Worm (Caenorhabditis elegans) whole organism, L2 larva: ENCODE results near the gene iars-1.
A peak's percentile ranks its signal among the peaks of the same experiment; 100 is the strongest.

ENCODE experiments used
- C34F6.9 ChIP-seq: fragments of 150-350 bp; optimal IDR thresholded peaks from 2 replicates; lab custom pipeline; 2014; ENCODE audit warnings: missing biosample characterization, missing genetic modification characterization
- R02D3.7 ChIP-seq: fragments of 150-350 bp; optimal IDR thresholded peaks from 2 replicates; lab custom pipeline; 2014; ENCODE audit warnings: missing biosample characterization, missing genetic modification characterization
- Y55F3AM.14 ChIP-seq: fragments of 200-800 bp; sonication (Bioruptor generic); optimal IDR thresholded peaks from 2 replicates; lab custom pipeline; 2018; ENCODE audit warnings: mild to moderate bottlenecking, missing genetic modification characterization, missing compliant biosample characterization
- ZK546.5 ChIP-seq: sonication (generic microtip); optimal IDR thresholded peaks from 2 replicates; lab custom pipeline; 2017; ENCODE audit warnings: missing biosample characterization, missing genetic modification characterization
- alr-1 ChIP-seq: fragments of 150-350 bp; optimal IDR thresholded peaks from 2 replicates; lab custom pipeline; 2014; ENCODE audit warnings: missing biosample characterization, missing genetic modification characterization
- aly-2 ChIP-seq: fragments of 150-350 bp; optimal IDR thresholded peaks from 2 replicates; lab custom pipeline; 2014; ENCODE audit warnings: missing biosample characterization, missing genetic modification characterization
- ama-1 ChIP-seq: fragments of 150-350 bp; optimal IDR thresholded peaks from 2 replicates; lab custom pipeline; 2018; ENCODE audit warnings: inconsistent platforms
- blmp-1 ChIP-seq: sonication (generic microtip); optimal IDR thresholded peaks from 2 replicates; lab custom pipeline; 2017; ENCODE audit warnings: missing genetic modification characterization, mild to moderate bottlenecking, missing compliant biosample characterization, antibody characterized with exemption, moderate library complexity; ENCODE audit not compliant: insufficient read depth
- ceh-82 ChIP-seq: fragments of 150-350 bp; optimal IDR thresholded peaks from 2 replicates; lab custom pipeline; 2014; ENCODE audit warnings: missing biosample characterization, missing genetic modification characterization
- crh-2 ChIP-seq: sonication (generic microtip); optimal IDR thresholded peaks from 2 replicates; lab custom pipeline; 2017; ENCODE audit warnings: missing biosample characterization, missing genetic modification characterization
- dmd-4 ChIP-seq: sonication (generic microtip); optimal IDR thresholded peaks from 2 replicates; lab custom pipeline; 2017; ENCODE audit warnings: missing biosample characterization, missing genetic modification characterization
- egl-27 ChIP-seq: sonication (generic microtip); optimal IDR thresholded peaks from 3 replicates; lab custom pipeline; 2017; ENCODE audit warnings: missing biosample characterization, missing genetic modification reagents, missing genetic modification characterization
- elt-1 ChIP-seq: fragments of 150-350 bp; optimal IDR thresholded peaks from 2 replicates; lab custom pipeline; 2014; ENCODE audit warnings: missing biosample characterization, missing genetic modification characterization
- elt-3 ChIP-seq: sonication (generic microtip); optimal IDR thresholded peaks from 2 replicates; lab custom pipeline; 2017; ENCODE audit warnings: missing biosample characterization, missing genetic modification characterization
- fos-1 ChIP-seq: fragments of 150-350 bp; optimal IDR thresholded peaks from 2 replicates; lab custom pipeline; 2014; ENCODE audit warnings: missing biosample characterization, missing genetic modification characterization
- lin-11 ChIP-seq: fragments of 150-350 bp; sonication (generic microtip); optimal IDR thresholded peaks from 2 replicates; lab custom pipeline; 2014; ENCODE audit warnings: missing biosample characterization, missing genetic modification characterization, inconsistent platforms, mixed read lengths
- lin-13 ChIP-seq: fragments of 150-350 bp; optimal IDR thresholded peaks from 2 replicates; lab custom pipeline; 2014; ENCODE audit warnings: missing biosample characterization, missing genetic modification reagents, missing genetic modification characterization
- lin-39 ChIP-seq: fragments of 150-350 bp; optimal IDR thresholded peaks from 2 replicates; lab custom pipeline; 2014; ENCODE audit warnings: missing biosample characterization, missing genetic modification reagents, missing genetic modification characterization
- lsy-2 ChIP-seq, 2 experiments: fragments of 150-350 bp in 1 of 2; sonication (generic microtip) in 1 of 2; optimal IDR thresholded peaks; 2 replicates each; lab custom pipeline; 2014 to 2017; ENCODE audit warnings: missing biosample characterization in 2 of 2, missing genetic modification characterization in 2 of 2
- mab-5 ChIP-seq: fragments of 150-350 bp; optimal IDR thresholded peaks from 2 replicates; lab custom pipeline; 2014; ENCODE audit warnings: missing biosample characterization, missing genetic modification characterization
- mbf-1 ChIP-seq: sonication (generic microtip); optimal IDR thresholded peaks from 2 replicates; lab custom pipeline; 2017; ENCODE audit warnings: missing biosample characterization, missing genetic modification characterization
- mdl-1 ChIP-seq, 2 experiments: fragments of 150-350 bp in 1 of 2; sonication (generic microtip) in 1 of 2; optimal IDR thresholded peaks; 2 replicates each; lab custom pipeline; 2017; ENCODE audit warnings: missing biosample characterization in 2 of 2, missing genetic modification characterization in 2 of 2
- nhr-10 ChIP-seq: sonication (generic microtip); optimal IDR thresholded peaks from 2 replicates; lab custom pipeline; 2017; ENCODE audit warnings: missing biosample characterization, missing genetic modification characterization
- nhr-11 ChIP-seq: fragments of 150-350 bp; optimal IDR thresholded peaks from 2 replicates; lab custom pipeline; 2014; ENCODE audit warnings: missing biosample characterization, missing genetic modification characterization
- nhr-12 ChIP-seq: fragments of 150-350 bp; optimal IDR thresholded peaks from 2 replicates; lab custom pipeline; 2014; ENCODE audit warnings: missing biosample characterization, missing genetic modification characterization
- nhr-129 ChIP-seq: fragments of 150-350 bp; optimal IDR thresholded peaks from 2 replicates; lab custom pipeline; 2014; ENCODE audit warnings: missing biosample characterization, missing genetic modification characterization
- nhr-21 ChIP-seq: fragments of 150-350 bp; optimal IDR thresholded peaks from 2 replicates; lab custom pipeline; 2014; ENCODE audit warnings: missing biosample characterization, missing genetic modification characterization
- nhr-25 ChIP-seq: fragments of 150-350 bp; sonication (generic microtip); optimal IDR thresholded peaks from 3 replicates; lab custom pipeline; 2014; ENCODE audit warnings: missing biosample characterization, missing genetic modification characterization
- skn-1 ChIP-seq: sonication (generic microtip); optimal IDR thresholded peaks from 2 replicates; lab custom pipeline; 2017; ENCODE audit warnings: missing biosample characterization, missing genetic modification characterization
- sma-3 ChIP-seq: sonication (generic microtip); optimal IDR thresholded peaks from 2 replicates; lab custom pipeline; 2016; ENCODE audit warnings: missing genetic modification reagents, missing genetic modification characterization, missing compliant biosample characterization
- sma-9 ChIP-seq, 2 experiments: fragments of 150-350 bp in 1 of 2; sonication (generic microtip) in 1 of 2; optimal IDR thresholded peaks; 2 replicates each; lab custom pipeline; 2014 to 2016; ENCODE audit warnings: missing genetic modification characterization in 2 of 2, mild to moderate bottlenecking in 1 of 2, missing biosample characterization in 1 of 2, missing compliant biosample characterization in 1 of 2, missing genetic modification reagents in 1 of 2, moderate library complexity in 1 of 2
- unc-39 ChIP-seq: fragments of 150-350 bp; optimal IDR thresholded peaks from 2 replicates; lab custom pipeline; 2014; ENCODE audit warnings: missing biosample characterization, missing genetic modification characterization
- unc-55 ChIP-seq: fragments of 150-350 bp; sonication (generic microtip); optimal IDR thresholded peaks from 3 replicates; lab custom pipeline; 2014; ENCODE audit warnings: missing biosample characterization, missing genetic modification reagents, missing genetic modification characterization
- unc-62 ChIP-seq: fragments of 150-350 bp; optimal IDR thresholded peaks from 2 replicates; lab custom pipeline; 2014; ENCODE audit warnings: missing biosample characterization, missing genetic modification reagents, missing genetic modification characterization
- ztf-1 ChIP-seq: fragments of 200-800 bp; sonication (Bioruptor generic); conservative IDR thresholded peaks from 2 replicates; pipeline ENCODE4 v1.3.6; 2022; ENCODE audit warnings: missing genetic modification characterization, missing compliant biosample characterization
- ztf-11 ChIP-seq: sonication (generic microtip); optimal IDR thresholded peaks from 2 replicates; lab custom pipeline; 2017; ENCODE audit warnings: missing biosample characterization, missing genetic modification characterization
- ztf-4 ChIP-seq: fragments of 150-350 bp; optimal IDR thresholded peaks from 2 replicates; lab custom pipeline; 2014; ENCODE audit warnings: missing biosample characterization, missing genetic modification characterization

Gene iars-1

DNA sequence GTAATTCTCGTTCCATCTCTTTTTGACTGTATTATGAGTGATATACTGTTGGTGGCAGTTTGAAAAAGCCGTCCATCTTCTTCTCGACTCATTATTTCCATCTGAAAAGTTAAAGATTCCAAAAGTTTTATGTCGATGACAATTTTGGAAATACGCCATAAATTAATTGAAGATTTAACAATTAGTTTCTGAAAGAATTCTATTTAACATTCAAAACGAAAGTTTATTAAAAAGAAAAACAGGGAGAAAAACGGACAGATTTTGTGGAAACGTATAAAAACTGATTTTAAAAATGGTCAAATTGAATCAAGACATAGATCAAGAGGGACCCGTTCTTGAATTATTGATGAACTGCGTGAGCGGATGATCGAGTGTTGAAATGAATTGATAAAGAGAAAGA is 45.4 kb downstream of the iars-1 start, which contains the start of gene R10H10.7:
R10H10.7 (minus strand) TSS at position 101 of the 400 bp plus-strand sequence.
- no peak for TF ChIP-seq egl-27 (tag; lab: Kevin White, UChicago)
- no peak for TF ChIP-seq unc-62 (GFP tag; lab: Kevin White, UChicago)
- TF ChIP-seq ztf-1 (GFP tag; lab: Robert Waterston, UW), result no peak
- TF ChIP-seq dmd-4 (tag; lab: Kevin White, UChicago), result no peak
- TF ChIP-seq ZK546.5 (tag; lab: Kevin White, UChicago), result no peak
- TF ChIP-seq mbf-1, result no peak
- TF ChIP-seq lsy-2 (tag; optimal IDR thresholded peaks at IDR 0.05; lab: Kevin White, UChicago), result no peak
- TF ChIP-seq, all 48 proteins: peak for 0

DNA sequence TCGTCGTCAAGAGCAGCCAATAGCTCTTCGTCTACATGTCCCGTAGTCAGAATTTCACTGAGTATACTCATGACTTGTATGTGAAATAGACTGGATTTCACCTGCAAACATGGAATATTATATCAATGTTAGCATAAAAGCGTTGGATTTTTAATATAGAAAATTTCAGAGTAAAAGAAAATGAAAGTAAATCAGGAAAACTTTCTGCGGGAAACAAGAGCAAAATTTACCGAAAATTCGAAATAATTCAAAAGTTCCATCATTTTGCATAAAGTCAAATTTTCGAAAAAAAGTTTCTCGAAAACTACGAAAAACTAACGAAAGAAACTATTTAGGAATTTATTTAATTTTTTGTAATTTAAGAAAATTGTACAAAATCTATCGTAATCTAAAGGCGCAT is 49.4 kb downstream of the iars-1 start, which contains the start of gene F13B12.6:
F13B12.6 (minus strand) TSS at position 101 of the 400 bp plus-strand sequence.
- TF ChIP-seq aly-2 (tag; lab: Kevin White, UChicago) (no peak), skn-1 (tag; lab: Kevin White, UChicago) (no peak), ceh-82 (tag; lab: Kevin White, UChicago) (no peak), sma-3 (GFP tag; lab: Kevin White, UChicago) (no peak), elt-1 (no peak), R02D3.7 (tag; lab: Kevin White, UChicago) (no peak), sma-9 (GFP tag; optimal IDR thresholded peaks at IDR 0.05; lab: Kevin White, UChicago) (no peak), sma-9 (tag; optimal IDR thresholded peaks at IDR 0.05; lab: Kevin White, UChicago) (no peak), ztf-11 (tag; lab: Kevin White, UChicago) (no peak), nhr-10 (tag; lab: Kevin White, UChicago) (no peak), ZK546.5 (tag; lab: Kevin White, UChicago) (no peak), nhr-25 (no peak), lin-13 (GFP tag; lab: Kevin White, UChicago) (no peak), lsy-2 (tag; optimal IDR thresholded peaks at IDR 0.05; lab: Kevin White, UChicago) (no peak), ama-1 (lab: Kevin White, UChicago) (no peak)
- TF ChIP-seq, all 48 proteins: peak for 0

ce11 chrIV:10419896-10420295 is 51.5 kb downstream of the iars-1 start:
- TF ChIP-seq alr-1, result no peak
- no peak for TF ChIP-seq nhr-21
- no peak for TF ChIP-seq crh-2
- TF ChIP-seq nhr-12 (tag; lab: Kevin White, UChicago), result no peak
- TF ChIP-seq unc-62 (GFP tag; lab: Kevin White, UChicago), result no peak
- TF ChIP-seq Y55F3AM.14 (GFP tag; lab: Kevin White, UChicago), result peak; percentile 1
- TF ChIP-seq mab-5, result peak; percentile 12
- no peak for TF ChIP-seq lin-13 (GFP tag; lab: Kevin White, UChicago)
- TF ChIP-seq unc-55, result peak; percentile 24
- TF ChIP-seq ztf-4 (tag; lab: Kevin White, UChicago), result no peak
- no peak for TF ChIP-seq nhr-10 (tag; lab: Kevin White, UChicago)
- no peak for TF ChIP-seq blmp-1 (tag; lab: Kevin White, UChicago)
- TF ChIP-seq nhr-25, result peak; percentile 32
- TF ChIP-seq mdl-1 (tag; optimal IDR thresholded peaks at IDR 0.05; lab: Kevin White, UChicago), result no peak
- TF ChIP-seq skn-1 (tag; lab: Kevin White, UChicago), result no peak
- TF ChIP-seq ZK546.5 (tag; lab: Kevin White, UChicago), result no peak
- TF ChIP-seq unc-39 (tag; lab: Kevin White, UChicago), result no peak
- TF ChIP-seq lin-39, result no peak
- TF ChIP-seq egl-27 (tag; lab: Kevin White, UChicago), result no peak
- TF ChIP-seq lin-11 (tag; lab: Kevin White, UChicago), result no peak
- TF ChIP-seq nhr-11 (tag; lab: Kevin White, UChicago), result no peak
- TF ChIP-seq nhr-129 (tag; lab: Kevin White, UChicago), result peak; percentile 18
- no peak for TF ChIP-seq sma-9 (GFP tag; optimal IDR thresholded peaks at IDR 0.05; lab: Kevin White, UChicago)
- no peak for TF ChIP-seq sma-9 (tag; optimal IDR thresholded peaks at IDR 0.05; lab: Kevin White, UChicago)
- no peak for TF ChIP-seq elt-3
- peak; percentile 44 for TF ChIP-seq C34F6.9 (tag; lab: Kevin White, UChicago)
- TF ChIP-seq ceh-82 (tag; lab: Kevin White, UChicago), result no peak
- TF ChIP-seq lsy-2 (tag; optimal IDR thresholded peaks at IDR 0.05; lab: Kevin White, UChicago), result no peak
- TF ChIP-seq, all 48 proteins: peak for 6

DNA sequence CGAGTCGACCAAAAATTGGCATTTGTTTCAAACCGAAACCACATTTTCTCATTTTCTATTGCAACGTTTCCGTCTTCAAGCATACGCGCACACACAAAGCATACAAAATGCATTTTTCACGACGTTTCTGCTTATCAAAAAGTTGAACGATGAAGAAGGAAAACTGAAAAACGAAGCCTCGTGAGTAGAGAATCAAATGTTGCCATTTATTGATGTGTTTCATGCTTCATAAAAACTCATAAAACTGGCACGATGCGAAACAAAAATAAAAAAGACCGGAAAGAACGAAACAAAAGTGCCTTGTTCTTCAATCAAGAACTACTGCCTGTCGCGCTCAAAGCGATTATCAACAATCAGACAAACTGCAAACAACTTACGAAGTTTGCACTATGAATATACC is 52.0 kb downstream of the iars-1 start:
- peak; percentile 71 for TF ChIP-seq fos-1 (tag; lab: Kevin White, UChicago)
- TF ChIP-seq dmd-4 (tag; lab: Kevin White, UChicago), result no peak
